Fruit fly (Drosophila melanogaster) whole organism, pupa: ENCODE results near the gene CG10587.

ENCODE experiments used
- CG15710 ChIP-seq: fragments of 200-800 bp; sonication (Bioruptor generic); optimal IDR thresholded peaks from 2 replicates; lab custom pipeline; 2018; ENCODE audit warnings: missing biosample characterization, mild to moderate bottlenecking, missing genetic modification characterization, moderate library complexity
- CG4496 ChIP-seq: fragments of 200-800 bp; sonication (Bioruptor generic); IDR thresholded peaks from 3 replicates; pipeline ENCODE4 v1.3.6; 2022; ENCODE audit warnings: missing biosample characterization, missing genetic modification characterization
- Snoo ChIP-seq: fragments of 200-800 bp; sonication (Bioruptor generic); optimal IDR thresholded peaks from 3 replicates; lab custom pipeline; 2017; ENCODE audit warnings: missing biosample characterization, mild to moderate bottlenecking, missing genetic modification characterization, inconsistent platforms

DNA sequence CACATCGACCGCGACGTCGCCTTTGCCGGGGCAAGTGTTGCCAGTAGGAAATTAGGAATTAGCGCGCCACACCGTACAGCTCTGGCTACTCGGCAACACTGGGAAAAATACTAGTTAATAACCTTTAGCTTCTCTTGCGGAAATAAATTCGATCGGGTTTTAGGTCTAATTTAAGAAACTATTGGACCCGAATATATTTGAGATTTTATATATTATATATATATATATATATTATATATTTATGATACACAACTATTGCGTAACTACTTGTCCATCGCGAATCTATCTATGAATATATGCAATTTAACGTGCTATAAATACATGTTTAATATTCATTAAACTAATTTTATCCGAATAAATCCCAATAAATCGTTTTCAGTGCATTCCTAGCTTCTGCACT is 48.0 kb downstream of the CG10587 start:
- TF ChIP-seq CG15710 (tag; lab: Kevin White, UChicago) = peak; percentile 58
- TF ChIP-seq CG4496 = 0 out of 3 replicates have a peak, but pooled peaks have one; percentile 38
- TF ChIP-seq Snoo = no peak
